Worm (Caenorhabditis elegans) whole organism, midembryonic: ENCODE results near the gene R08E3.1.

Experiments used
- cog-1 ChIP-seq: sonication (generic microtip); optimal IDR thresholded peaks from 2 replicates; lab custom pipeline; 2016; ENCODE audit warnings: missing genetic modification characterization, missing compliant biosample characterization
- flt-1 ChIP-seq: fragments of 200-800 bp; sonication (Bioruptor generic); IDR thresholded peaks from 2 replicates; pipeline ENCODE4 v1.3.6; 2022; ENCODE audit warnings: missing genetic modification characterization, missing compliant biosample characterization
- klf-2 ChIP-seq: fragments of 200-800 bp; sonication (Bioruptor generic); conservative IDR thresholded peaks from 2 replicates; pipeline ENCODE4 v1.3.6; 2022; ENCODE audit warnings: missing genetic modification reagents, missing genetic modification characterization, missing compliant biosample characterization
- med-1 ChIP-seq: sonication (generic microtip); optimal IDR thresholded peaks from 2 replicates; lab custom pipeline; 2017; ENCODE audit warnings: missing genetic modification characterization, mild to moderate bottlenecking, missing compliant biosample characterization, antibody characterized with exemption, missing genetic modification reagents; ENCODE audit not compliant: insufficient read depth
- ref-1 ChIP-seq: fragments of 200-800 bp; sonication (Bioruptor generic); conservative IDR thresholded peaks from 2 replicates; pipeline ENCODE4 v1.3.6; 2022; ENCODE audit warnings: missing genetic modification reagents, missing genetic modification characterization, missing compliant biosample characterization
- tab-1 ChIP-seq: fragments of 200-800 bp; sonication (Bioruptor generic); IDR thresholded peaks from 2 replicates; pipeline ENCODE4 v1.3.6; 2022; ENCODE audit warnings: missing genetic modification characterization, missing compliant biosample characterization
- ztf-23 ChIP-seq: fragments of 200-800 bp; sonication (Bioruptor generic); IDR thresholded peaks from 2 replicates; pipeline ENCODE4 v1.3.6; 2022; ENCODE audit warnings: missing genetic modification reagents, missing genetic modification characterization, missing compliant biosample characterization
- ztf-29 ChIP-seq: fragments of 200-800 bp; sonication (Bioruptor generic); IDR thresholded peaks from 2 replicates; pipeline ENCODE4 v1.3.6; 2022; ENCODE audit warnings: missing genetic modification reagents, missing genetic modification characterization, missing compliant biosample characterization

- TF ChIP-seq klf-2 (GFP tag; lab: Robert Waterston, UW) (no peak), tab-1 (GFP tag; lab: Robert Waterston, UW) (no peak), ztf-29 (no peak), ztf-23 (GFP tag; lab: Robert Waterston, UW) (no peak), cog-1 (tag; lab: Kevin White, UChicago) (no peak), flt-1 (GFP tag; lab: Robert Waterston, UW) (no peak), ref-1 (GFP tag; lab: Robert Waterston, UW) (no peak), med-1 (GFP tag; lab: Kevin White, UChicago) (no peak)
Observed at ce11 chrX:4782197-4782596, 40.2 kb upstream of the R08E3.1 start, which contains the start of gene hum-10.
